Fruit fly (Drosophila melanogaster) whole organism: Measurements from ENCODE around the gene CG33648.

Experiments used
- CG8478 ChIP-seq: fragments of >200 bp; optimal IDR thresholded peaks from 2 replicates; lab custom pipeline; 2018; ENCODE audit warnings: inconsistent platforms
- Dll ChIP-seq: fragments of >200 bp; optimal IDR thresholded peaks from 2 replicates; lab custom pipeline; 2017
- EcR ChIP-seq, 2 experiments: fragments of >200 bp; optimal IDR thresholded peaks; 2 replicates each; lab custom pipeline; 2017; ENCODE audit warnings: missing biosample characterization in 2 of 2, missing genetic modification characterization in 2 of 2, missing genetic modification reagents in 2 of 2
- pan ChIP-seq: fragments of >200 bp; optimal IDR thresholded peaks from 2 replicates; lab custom pipeline; 2017
- psq ChIP-seq: fragments of >200 bp; optimal IDR thresholded peaks from 2 replicates; lab custom pipeline; 2017
- usp ChIP-seq: fragments of >200 bp; optimal IDR thresholded peaks from 2 replicates; lab custom pipeline; 2017; ENCODE audit warnings: missing biosample characterization, missing genetic modification characterization, mixed read lengths

Gene CG33648

dm6 chr2L:14524244-14524643 lies at the start of gene CG33648:
Gene CG33648 (plus strand): TSS chr2L:14524312.
- TF ChIP-seq usp (GFP tag; lab: Kevin White, UChicago) (no peak), psq (lab: Kevin White, UChicago) (no peak), Dll (lab: Kevin White, UChicago) (no peak), pan (no peak), EcR (GFP tag; optimal IDR thresholded peaks at IDR 0.05; lab: Kevin White, UChicago) (no peak), CG8478 (lab: Kevin White, UChicago) (no peak)

dm6 chr2L:14474400-14474799 lies 49.7 kb upstream of the CG33648 start:
- TF ChIP-seq Dll (lab: Kevin White, UChicago) (no peak), CG8478 (lab: Kevin White, UChicago) (no peak), psq (lab: Kevin White, UChicago) (no peak), pan (no peak)

dm6 chr2L:14474987-14475386 lies 49.1 kb upstream of the CG33648 start:
- TF ChIP-seq CG8478 (lab: Kevin White, UChicago) (no peak), EcR (GFP tag; optimal IDR thresholded peaks at IDR 0.05; lab: Kevin White, UChicago) (no peak), usp (GFP tag; lab: Kevin White, UChicago) (no peak), pan (no peak), psq (lab: Kevin White, UChicago) (no peak), Dll (lab: Kevin White, UChicago) (no peak)

DNA sequence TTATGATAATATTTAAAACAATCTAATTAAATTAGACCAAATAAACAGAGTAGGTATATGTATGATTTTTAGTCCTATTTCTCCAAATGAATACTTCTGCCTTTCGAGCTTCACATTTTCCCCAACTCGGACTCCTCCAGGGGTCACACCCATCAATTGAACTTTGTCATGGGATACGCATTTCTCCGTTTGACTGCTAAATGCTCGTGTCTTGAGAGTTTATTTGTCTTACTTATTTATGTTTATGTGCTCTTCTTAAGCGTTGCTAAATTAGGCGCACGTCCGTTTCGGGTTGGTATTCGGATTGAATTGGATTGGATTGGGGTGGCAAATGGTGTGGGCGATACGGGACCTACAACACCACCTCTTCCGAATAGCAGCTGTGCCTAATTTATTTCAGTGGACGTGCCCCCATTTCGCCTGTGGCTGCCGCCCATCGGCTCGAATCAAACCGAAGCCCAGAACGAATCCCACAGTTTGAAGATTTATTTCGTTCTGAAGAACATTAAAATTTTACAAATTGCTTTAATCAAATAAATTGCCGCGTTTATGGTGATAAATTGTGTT lies 47.5 kb upstream of the CG33648 start:
- TF ChIP-seq CG8478 (lab: Kevin White, UChicago), result no peak
- TF ChIP-seq psq (lab: Kevin White, UChicago), result no peak
- TF ChIP-seq Dll (lab: Kevin White, UChicago), result no peak
- TF ChIP-seq pan, result no peak
- no peak for TF ChIP-seq EcR (GFP tag; optimal IDR thresholded peaks at IDR 0.05; lab: Kevin White, UChicago)
- TF ChIP-seq usp (GFP tag; lab: Kevin White, UChicago), result no peak

DNA sequence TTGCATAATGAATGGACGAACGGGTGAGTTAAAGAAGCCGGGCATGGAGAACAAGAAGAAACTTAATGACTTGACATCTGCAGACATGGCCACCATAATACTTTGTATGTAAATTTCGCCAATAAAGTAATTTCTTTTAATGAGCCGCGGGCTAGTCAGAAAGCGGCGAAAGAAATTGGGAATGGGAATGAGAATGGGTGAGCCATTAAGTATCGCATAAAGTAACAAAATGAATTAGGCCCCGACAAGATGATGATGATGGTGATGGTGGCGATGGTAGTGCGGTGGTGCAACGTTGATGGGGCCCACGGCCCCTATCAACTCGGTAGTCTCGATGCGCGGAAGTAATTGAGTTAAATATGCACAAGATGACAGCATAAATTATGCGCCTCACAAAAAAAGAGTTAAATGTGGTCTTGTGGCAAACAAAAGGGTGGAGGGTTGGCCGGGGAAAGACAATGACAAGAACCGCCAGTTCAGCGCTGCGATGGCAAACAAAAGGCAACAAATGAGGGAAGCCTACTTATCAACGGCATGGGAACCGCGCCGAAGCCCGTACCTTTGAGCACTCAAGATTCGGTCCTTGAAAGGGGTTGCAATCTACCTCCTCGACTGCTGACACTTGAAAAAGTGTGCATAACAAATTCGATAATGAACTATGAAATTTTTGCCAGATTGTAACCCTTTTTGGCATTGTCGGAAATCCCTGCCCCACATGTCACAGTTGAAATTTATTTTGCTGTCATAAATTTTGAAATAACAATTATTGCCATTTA lies 46.5 kb upstream of the CG33648 start:
- TF ChIP-seq EcR (GFP tag; optimal IDR thresholded peaks at IDR 0.05; lab: Kevin White, UChicago) (no peak), usp (GFP tag; lab: Kevin White, UChicago) (no peak), CG8478 (lab: Kevin White, UChicago) (no peak), pan (no peak)

dm6 chr2L:14478864-14479263 lies 45.2 kb upstream of the CG33648 start:
- TF ChIP-seq EcR (GFP tag; optimal IDR thresholded peaks at IDR 0.05; lab: Kevin White, UChicago) (no peak), pan (no peak), CG8478 (lab: Kevin White, UChicago) (no peak), psq (lab: Kevin White, UChicago) (no peak), usp (GFP tag; lab: Kevin White, UChicago) (no peak), Dll (lab: Kevin White, UChicago) (no peak)

DNA sequence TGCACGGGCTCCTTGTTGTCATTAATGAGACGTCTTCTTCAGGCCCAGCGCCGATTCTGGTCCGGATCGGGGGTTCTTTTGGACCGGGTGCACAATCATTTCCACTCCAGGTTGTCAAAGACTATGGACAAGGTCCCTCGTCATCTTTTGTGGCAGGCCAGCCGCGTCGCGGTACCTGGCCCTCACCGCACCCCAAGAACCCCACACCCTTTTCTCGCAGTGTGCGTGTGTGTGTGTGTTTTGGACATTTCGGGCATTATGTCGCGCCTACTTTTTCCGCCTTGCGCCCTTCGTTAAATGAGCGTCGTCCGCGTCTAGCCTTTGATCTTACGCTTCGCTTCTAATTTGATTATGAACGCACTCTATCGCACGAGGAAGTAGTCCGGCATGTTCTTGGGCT lies 40.7 kb upstream of the CG33648 start:
- TF ChIP-seq Dll (lab: Kevin White, UChicago) (no peak), psq (lab: Kevin White, UChicago) (no peak), usp (GFP tag; lab: Kevin White, UChicago) (no peak), pan (no peak), EcR (GFP tag; optimal IDR thresholded peaks at IDR 0.05; lab: Kevin White, UChicago) (no peak), CG8478 (lab: Kevin White, UChicago) (no peak)

dm6 chr2L:14483878-14484282 lies 40.2 kb upstream of the CG33648 start:
- TF ChIP-seq Dll (lab: Kevin White, UChicago) (no peak), usp (GFP tag; lab: Kevin White, UChicago) (no peak), psq (lab: Kevin White, UChicago) (no peak), EcR (GFP tag; optimal IDR thresholded peaks at IDR 0.05; lab: Kevin White, UChicago) (no peak), pan (no peak), CG8478 (lab: Kevin White, UChicago) (no peak)

DNA sequence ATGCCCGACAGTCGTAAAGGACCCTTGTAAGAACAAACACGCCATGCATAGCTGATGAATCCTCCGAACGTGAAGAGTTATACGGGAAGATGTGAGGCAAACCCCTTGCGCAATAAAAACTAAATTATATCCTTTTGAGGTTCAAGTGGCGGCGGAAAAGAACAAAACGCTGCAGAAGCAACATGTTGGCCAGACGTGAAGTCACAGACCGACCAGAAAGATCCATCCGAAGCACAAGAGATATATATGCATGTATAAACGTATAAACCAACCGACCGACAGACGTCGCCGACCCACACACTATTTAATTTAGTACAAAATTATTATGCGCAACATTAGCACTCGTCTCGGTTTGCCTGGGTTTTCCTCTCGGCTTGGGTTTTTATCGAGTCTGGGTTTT lies 39.2 kb upstream of the CG33648 start:
- TF ChIP-seq psq (lab: Kevin White, UChicago), result no peak
- TF ChIP-seq pan, result no peak
- no peak for TF ChIP-seq CG8478 (lab: Kevin White, UChicago)
- TF ChIP-seq usp (GFP tag; lab: Kevin White, UChicago), result no peak
- TF ChIP-seq EcR (GFP tag; optimal IDR thresholded peaks at IDR 0.05; lab: Kevin White, UChicago), result no peak
- no peak for TF ChIP-seq Dll (lab: Kevin White, UChicago)

DNA sequence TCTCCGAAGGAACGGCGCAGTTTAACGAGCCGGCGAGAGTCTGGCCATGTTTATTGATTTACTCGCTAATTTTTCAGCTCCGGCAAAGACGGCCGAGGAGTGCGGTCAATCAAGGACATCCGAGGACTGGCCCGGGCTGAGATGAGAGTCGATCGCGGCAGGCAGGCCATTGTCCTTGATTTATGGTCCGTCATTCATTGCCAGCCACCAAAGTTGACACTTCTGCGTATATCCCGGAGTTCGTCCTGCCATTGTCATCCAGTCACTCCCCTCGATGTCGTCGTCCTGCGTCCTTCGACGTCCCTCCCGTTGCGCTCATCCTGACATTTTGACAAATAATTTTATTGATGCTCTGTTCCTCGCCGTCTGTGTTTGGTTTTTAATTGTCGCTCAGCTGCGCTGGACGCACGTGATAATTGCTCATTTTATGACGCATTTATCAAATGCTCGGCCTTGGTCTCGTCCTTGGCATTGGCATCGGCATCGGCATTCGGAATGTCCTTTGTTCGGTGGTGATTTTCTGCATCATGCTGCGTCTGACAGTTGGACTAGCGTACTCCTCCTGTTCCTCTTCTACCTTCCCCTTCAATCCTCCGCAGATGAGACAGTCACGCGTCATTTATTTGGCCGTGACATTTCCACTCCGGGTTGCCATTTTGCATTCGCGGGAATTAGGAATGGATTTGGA lies 37.9 kb upstream of the CG33648 start:
- TF ChIP-seq psq (lab: Kevin White, UChicago), result no peak
- TF ChIP-seq pan, result no peak
- TF ChIP-seq EcR (GFP tag; optimal IDR thresholded peaks at IDR 0.05; lab: Kevin White, UChicago), result no peak
- TF ChIP-seq Dll (lab: Kevin White, UChicago), result no peak
- no peak for TF ChIP-seq CG8478 (lab: Kevin White, UChicago)
- no peak for TF ChIP-seq usp (GFP tag; lab: Kevin White, UChicago)

- no peak for TF ChIP-seq pan
- TF ChIP-seq psq (lab: Kevin White, UChicago), result no peak
- no peak for TF ChIP-seq EcR (GFP tag; optimal IDR thresholded peaks at IDR 0.05; lab: Kevin White, UChicago)
- no peak for TF ChIP-seq usp (GFP tag; lab: Kevin White, UChicago)
- no peak for TF ChIP-seq Dll (lab: Kevin White, UChicago)
- TF ChIP-seq CG8478 (lab: Kevin White, UChicago), result no peak
These were observed 36.0 kb upstream of the CG33648 start for dm6 chr2L:14488083-14488482.
